Fruit fly (Drosophila melanogaster): ENCODE measurements around the gene Snmp1.

The Snmp1 gene

DNA sequence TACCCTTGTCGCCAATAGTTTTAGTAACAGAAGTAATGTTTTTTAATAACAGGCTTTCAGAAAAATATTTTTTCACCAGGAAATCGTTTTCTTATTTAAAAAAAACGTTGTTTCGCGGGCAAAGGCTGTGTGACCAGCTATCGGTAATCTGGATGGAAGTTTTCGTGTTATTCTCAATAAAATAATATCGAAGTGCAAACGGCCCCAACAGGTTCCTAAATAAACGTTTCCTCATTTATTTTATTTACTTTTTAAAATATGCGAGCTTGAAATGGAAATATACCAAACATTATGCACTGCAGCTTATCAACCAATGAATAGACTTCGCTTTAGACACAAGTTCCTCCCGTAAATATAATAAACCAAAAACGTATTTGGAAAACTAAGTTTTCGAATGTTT, 38.0 kb downstream of the Snmp1 start, which contains the start of gene Ice2 (continued):
- TF ChIP-seq B-H1 (GFP tag; IDR thresholded peaks at IDR 0.05): no peak
- no peak for TF ChIP-seq CG17361 (GFP tag; IDR thresholded peaks at IDR 0.05)
- TF ChIP-seq nerfin-2 (GFP tag; IDR thresholded peaks at IDR 0.05; ENCODE audit: partially characterized antibody): no peak
- no peak for TF ChIP-seq CG7987 (GFP tag; optimal IDR thresholded peaks at IDR 0.05)
- TF ChIP-seq dmrt11E (tag; optimal IDR thresholded peaks at IDR 0.05): no peak
- no peak for TF ChIP-seq scrt (GFP tag; optimal IDR thresholded peaks at IDR 0.05)
- no peak for TF ChIP-seq Spps (tag; optimal IDR thresholded peaks at IDR 0.05)
- peak; percentile 33; the same call in 1 of the 2 replicates for TF ChIP-seq CG14014 (GFP tag; IDR thresholded peaks at IDR 0.05)
- TF ChIP-seq Myb (GFP tag; optimal IDR thresholded peaks at IDR 0.05): peak; percentile 96
- TF ChIP-seq CG12219 (GFP tag; optimal IDR thresholded peaks at IDR 0.05): no peak
- TF ChIP-seq fd3F (GFP tag; optimal IDR thresholded peaks at IDR 0.05): no peak
- TF ChIP-seq Lhr (GFP tag; optimal IDR thresholded peaks at IDR 0.05): no peak
- no peak for TF ChIP-seq CG18599 (GFP tag; optimal IDR thresholded peaks at IDR 0.05)
- no peak for TF ChIP-seq vfl (GFP tag; optimal IDR thresholded peaks at IDR 0.05)
- no peak for TF ChIP-seq Hmr (GFP tag; optimal IDR thresholded peaks at IDR 0.05)
- no peak for TF ChIP-seq CG10431 (GFP tag; optimal IDR thresholded peaks at IDR 0.05)
- no peak for TF ChIP-seq CG10959 (GFP tag; IDR thresholded peaks at IDR 0.05)
- peak; percentile 38 for TF ChIP-seq sob (GFP tag; IDR thresholded peaks at IDR 0.05)
- TF ChIP-seq Ssrp (tag; optimal IDR thresholded peaks at IDR 0.05): no peak
- TF ChIP-seq fd64A (GFP tag; optimal IDR thresholded peaks at IDR 0.05): no peak
- no peak for TF ChIP-seq zen2 (GFP tag; IDR thresholded peaks at IDR 0.05; ENCODE audit: partially characterized antibody)
- peak; percentile 92 for TF ChIP-seq CG15514 (GFP tag; optimal IDR thresholded peaks at IDR 0.05)
- no peak for TF ChIP-seq gsb (GFP tag; IDR thresholded peaks at IDR 0.05)
- no peak for TF ChIP-seq sd (tag; optimal IDR thresholded peaks at IDR 0.05)
- no peak for TF ChIP-seq CG16813 (GFP tag; IDR thresholded peaks at IDR 0.05; ENCODE audit: partially characterized antibody)
- no peak for TF ChIP-seq dimm (GFP tag; IDR thresholded peaks at IDR 0.05)
- no peak for TF ChIP-seq ewg (GFP tag; optimal IDR thresholded peaks at IDR 0.05)
- TF ChIP-seq CG3847 (GFP tag; IDR thresholded peaks at IDR 0.05): no peak; the same call in 1 of the 2 replicates
- no peak for TF ChIP-seq CG8359 (GFP tag; optimal IDR thresholded peaks at IDR 0.05; ENCODE audit: borderline replicate concordance)
- TF ChIP-seq CG7357 (GFP tag; IDR thresholded peaks at IDR 0.05): no peak
- no peak for TF ChIP-seq sr (GFP tag; IDR thresholded peaks at IDR 0.05)
- TF ChIP-seq disco-r (GFP tag; optimal IDR thresholded peaks at IDR 0.05): no peak
- TF ChIP-seq en (GFP tag; optimal IDR thresholded peaks at IDR 0.05): no peak
- no peak for TF ChIP-seq lola (GFP tag; optimal IDR thresholded peaks at IDR 0.05)
- TF ChIP-seq CG12942 (GFP tag; optimal IDR thresholded peaks at IDR 0.05): no peak
- no peak for TF ChIP-seq crc (GFP tag; optimal IDR thresholded peaks at IDR 0.05)
- no peak for TF ChIP-seq Dip3 (GFP tag; optimal IDR thresholded peaks at IDR 0.05)
- no peak for TF ChIP-seq eve (GFP tag; optimal IDR thresholded peaks at IDR 0.05)
- TF ChIP-seq CG18764 (GFP tag; optimal IDR thresholded peaks at IDR 0.05): peak; percentile 99
- no peak for TF ChIP-seq dm (GFP tag; optimal IDR thresholded peaks at IDR 0.05)
- no peak for TF ChIP-seq Fer3 (tag; optimal IDR thresholded peaks at IDR 0.05)
- no peak for TF ChIP-seq Sin3A (optimal IDR thresholded peaks at IDR 0.05)
- no peak for TF ChIP-seq CG15073 (GFP tag; optimal IDR thresholded peaks at IDR 0.05)
- TF ChIP-seq vvl (GFP tag; IDR thresholded peaks at IDR 0.05): no peak
- no peak for TF ChIP-seq Sox102F (GFP tag; optimal IDR thresholded peaks at IDR 0.05)
- TF ChIP-seq ac (GFP tag; optimal IDR thresholded peaks at IDR 0.05): no peak
- TF ChIP-seq E2f2 (GFP tag; IDR thresholded peaks at IDR 0.05): peak; percentile 96
- TF ChIP-seq trh (GFP tag; optimal IDR thresholded peaks at IDR 0.05): no peak
- TF ChIP-seq CG11695 (GFP tag; IDR thresholded peaks at IDR 0.05): no peak
- TF ChIP-seq CG10274 (GFP tag; optimal IDR thresholded peaks at IDR 0.05): no peak
- TF ChIP-seq Dref (GFP tag; IDR thresholded peaks at IDR 0.05): peak; percentile 73
- no peak for TF ChIP-seq Tbp (GFP tag; optimal IDR thresholded peaks at IDR 0.05)
